Worm (Caenorhabditis elegans): ENCODE measurements around the gene sucg-1.

sucg-1 gene

DNA sequence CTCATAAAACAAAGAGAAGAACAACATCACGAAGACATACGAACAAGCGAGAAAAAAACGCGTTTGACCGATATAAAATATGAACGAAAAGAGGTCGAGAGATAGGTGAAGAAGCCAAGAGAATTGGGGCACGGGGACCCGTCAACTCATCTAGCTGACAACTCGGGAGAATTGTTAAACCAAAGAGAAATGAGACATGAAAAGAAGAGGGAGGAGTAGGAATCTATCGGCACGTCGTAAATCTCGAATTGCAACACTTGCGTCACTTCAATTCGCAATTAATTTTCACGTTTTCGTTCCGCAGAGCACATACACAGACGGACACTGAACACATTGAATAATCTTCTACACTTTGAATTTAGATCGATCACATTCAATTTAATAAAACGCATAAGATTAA, 5.2 kb upstream of the sucg-1 start:
- no peak for TF ChIP-seq vab-15 (tag; optimal IDR thresholded peaks at IDR 0.05)
- no peak for TF ChIP-seq fkh-4 (tag; optimal IDR thresholded peaks at IDR 0.05; ENCODE audit: borderline replicate concordance)
- TF ChIP-seq nhr-28 (tag; optimal IDR thresholded peaks at IDR 0.05), result no peak
- TF ChIP-seq rnt-1 (tag; optimal IDR thresholded peaks at IDR 0.05), result peak; percentile 41
- peak; percentile 16 for TF ChIP-seq nhr-71 (tag; optimal IDR thresholded peaks at IDR 0.05)
- TF ChIP-seq alr-1 (tag; optimal IDR thresholded peaks at IDR 0.05; ENCODE audit: borderline replicate concordance), result no peak
- TF ChIP-seq tbx-2 (tag; optimal IDR thresholded peaks at IDR 0.05), result no peak

DNA sequence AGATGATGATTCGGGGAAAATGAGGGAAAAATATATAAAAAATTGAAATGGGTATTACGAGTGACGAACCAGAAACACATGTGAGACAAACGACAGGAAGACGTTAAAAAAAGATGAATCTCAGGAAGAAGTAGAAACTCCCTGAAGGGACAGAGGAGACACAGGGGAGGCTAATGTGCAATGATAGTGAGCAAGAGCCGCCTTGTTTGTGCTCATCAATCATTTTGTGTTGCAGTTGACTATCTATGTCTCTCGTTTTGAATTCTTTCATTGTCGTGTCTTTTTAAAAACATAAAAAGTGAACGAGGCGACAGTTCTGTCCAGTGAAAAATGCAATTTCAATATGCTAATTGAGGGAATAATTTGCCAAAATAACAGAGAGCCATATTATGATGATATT, 3.8 kb upstream of the sucg-1 start:
- TF ChIP-seq xbp-1 (tag; optimal IDR thresholded peaks at IDR 0.05), result no peak
- peak; percentile 32 for TF ChIP-seq lin-14 (GFP tag; optimal IDR thresholded peaks at IDR 0.05)
- no peak for TF ChIP-seq irx-1 (tag; optimal IDR thresholded peaks at IDR 0.05)
- peak; percentile 26 for TF ChIP-seq dsc-1 (tag; optimal IDR thresholded peaks at IDR 0.05)
- TF ChIP-seq tlp-1 (tag; optimal IDR thresholded peaks at IDR 0.05), result no peak
- TF ChIP-seq sox-4 (tag; optimal IDR thresholded peaks at IDR 0.05), result no peak

DNA sequence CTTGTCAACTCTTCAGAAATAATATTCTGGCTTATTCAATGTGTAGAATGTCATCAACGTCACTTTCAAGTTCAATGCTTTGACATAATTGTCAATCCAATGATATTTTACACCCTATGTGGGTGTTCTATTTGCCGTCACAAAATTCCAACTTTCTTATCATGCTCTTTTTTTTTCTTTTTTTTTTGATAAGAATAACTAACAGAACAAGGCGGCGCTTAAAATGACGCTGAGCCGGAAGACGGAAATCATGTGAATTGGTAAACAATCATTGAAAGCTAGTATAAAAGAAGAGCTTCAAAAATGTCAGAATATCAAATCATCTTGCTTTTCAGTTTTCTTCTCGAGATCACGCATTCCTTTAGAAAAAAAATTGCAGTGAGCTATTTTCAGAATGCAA, 2.4 kb upstream of the sucg-1 start, which contains the start of gene C50F7.5:
TSS of gene C50F7.5 (plus strand) at position 395 of the 400 bp plus-strand sequence.
- TF ChIP-seq elt-2 (tag; optimal IDR thresholded peaks at IDR 0.05), result peak; percentile 58
- TF ChIP-seq lir-3 (tag; optimal IDR thresholded peaks at IDR 0.05; ENCODE audit: poor library complexity), result no peak

DNA sequence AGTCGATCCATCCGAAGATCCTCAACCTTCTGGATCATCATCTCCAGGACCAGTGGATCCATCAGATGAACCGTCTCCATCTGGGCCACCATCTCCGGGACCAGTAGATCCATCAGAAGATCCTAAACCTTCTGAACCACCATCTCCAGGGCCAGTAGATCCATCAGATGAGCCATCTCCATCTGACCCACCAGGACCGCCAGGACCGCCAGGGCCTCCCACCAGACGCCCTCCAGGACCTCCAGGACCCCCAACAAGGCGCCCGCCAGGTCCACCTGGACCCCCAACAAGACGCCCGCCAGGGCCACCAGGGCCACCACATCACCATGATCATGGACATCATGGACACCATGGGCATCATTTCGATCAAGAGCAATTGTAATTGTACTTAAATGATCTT, 1.5 kb upstream of the sucg-1 start:
- TF ChIP-seq efl-1 (optimal IDR thresholded peaks at IDR 0.05) (no peak), efl-1 (GFP tag; optimal IDR thresholded peaks at IDR 0.05 in 1 of 2) (peak in 1 of 2 experiments; percentile 25), ztf-11 (tag; optimal IDR thresholded peaks at IDR 0.05) (no peak)

DNA sequence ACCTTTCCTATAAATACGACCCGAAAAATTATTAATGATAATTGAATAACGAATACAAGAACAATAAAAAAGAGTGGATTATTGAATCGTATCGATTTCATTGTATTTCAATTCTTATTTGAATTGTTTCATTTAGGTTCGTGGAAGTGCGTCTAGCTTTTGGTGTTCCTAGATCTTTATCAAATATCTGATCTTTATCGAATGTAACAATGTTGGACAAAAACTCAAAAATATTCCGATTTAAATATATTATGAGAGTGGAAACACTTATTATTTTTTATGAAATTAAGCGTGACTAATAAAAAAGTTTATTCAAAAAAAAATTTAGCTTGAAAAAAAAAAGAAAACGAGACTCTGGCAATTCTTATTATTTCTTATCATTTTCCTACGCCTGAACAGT, 3.2 kb downstream of the sucg-1 start, which contains the start of the genes C50F7.9 and C50F7.3:
TSS of gene C50F7.9 (minus strand) at position 101 of the 400 bp plus-strand sequence.
TSS of gene C50F7.3 (plus strand) at position 370 of the 400 bp plus-strand sequence.
- TF ChIP-seq pax-3 (tag; optimal IDR thresholded peaks at IDR 0.05), result no peak
- TF ChIP-seq zag-1 (tag; optimal IDR thresholded peaks at IDR 0.05), result no peak
- TF ChIP-seq sox-4 (tag; optimal IDR thresholded peaks at IDR 0.05), result no peak
- TF ChIP-seq tlp-1 (tag; optimal IDR thresholded peaks at IDR 0.05), result no peak
- TF ChIP-seq efl-1 (optimal IDR thresholded peaks at IDR 0.05), result no peak
- TF ChIP-seq efl-1 (GFP tag; optimal IDR thresholded peaks at IDR 0.05 in 1 of 2), result no peak
- TF ChIP-seq nhr-28 (tag; optimal IDR thresholded peaks at IDR 0.05), result no peak
- TF ChIP-seq mdl-1 (tag; optimal IDR thresholded peaks at IDR 0.05), result no peak
- no peak for TF ChIP-seq unc-130 (tag; optimal IDR thresholded peaks at IDR 0.05)
- no peak for TF ChIP-seq nhr-20 (tag; optimal IDR thresholded peaks at IDR 0.05)
- TF ChIP-seq unc-86 (tag; optimal IDR thresholded peaks at IDR 0.05), result no peak
- no peak for TF ChIP-seq fkh-10 (GFP tag; optimal IDR thresholded peaks at IDR 0.05)
- no peak for TF ChIP-seq nhr-90 (tag; optimal IDR thresholded peaks at IDR 0.05; ENCODE audit: poor library complexity)
- no peak for TF ChIP-seq sup-37 (GFP tag; optimal IDR thresholded peaks at IDR 0.05)
- no peak for TF ChIP-seq nhr-19 (GFP tag; conservative IDR thresholded peaks at IDR 0.05)
- no peak for TF ChIP-seq snu-23 (GFP tag; optimal IDR thresholded peaks at IDR 0.05)

DNA sequence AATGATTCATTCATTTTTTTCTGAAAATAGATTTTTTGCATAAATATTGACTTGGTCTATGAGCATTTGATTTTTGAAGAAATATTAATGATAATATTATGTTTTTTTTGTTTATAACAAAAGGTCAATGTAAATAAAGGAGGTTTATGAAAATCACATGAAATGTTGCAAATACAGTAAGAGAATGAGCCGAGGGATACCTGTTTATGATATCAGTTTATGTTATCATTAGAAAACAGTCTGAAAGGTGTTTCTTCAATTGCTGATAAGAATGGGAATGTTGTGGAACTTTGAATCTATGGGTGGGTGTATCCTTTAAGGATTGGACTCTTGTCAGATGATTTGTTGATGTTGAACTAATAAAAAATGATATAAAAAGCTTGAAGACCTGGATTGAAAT, 5.5 kb downstream of the sucg-1 start:
- no peak for TF ChIP-seq sptf-1 (tag; optimal IDR thresholded peaks at IDR 0.05)
- no peak for TF ChIP-seq pax-3 (tag; optimal IDR thresholded peaks at IDR 0.05)
- TF ChIP-seq zag-1 (tag; optimal IDR thresholded peaks at IDR 0.05), result no peak
- TF ChIP-seq mef-2 (tag; optimal IDR thresholded peaks at IDR 0.05), result no peak
- no peak for TF ChIP-seq lsy-2 (tag; optimal IDR thresholded peaks at IDR 0.05)
- no peak for TF ChIP-seq lin-39 (tag; optimal IDR thresholded peaks at IDR 0.05)

All from whole organism, L1 larva.